Worm (Caenorhabditis elegans): ENCODE results near the gene nspe-2.

The nspe-2 gene

ce11 chrII:12619288-12619687 lies at the start of gene nspe-2:
Gene nspe-2, minus strand, starts transcription at chrII:12619388.
- TF ChIP-seq unc-39 (tag; optimal IDR thresholded peaks at IDR 0.05): no peak
- no peak for TF ChIP-seq elt-3 (tag; optimal IDR thresholded peaks at IDR 0.05)
- TF ChIP-seq zip-8 (tag; optimal IDR thresholded peaks at IDR 0.05): no peak
- TF ChIP-seq hlh-1 (tag; optimal IDR thresholded peaks at IDR 0.05): no peak
- no peak for TF ChIP-seq ham-2 (GFP tag; optimal IDR thresholded peaks at IDR 0.05)
- TF ChIP-seq M03D4.4 (tag; optimal IDR thresholded peaks at IDR 0.05): no peak
- no peak for TF ChIP-seq drap-1 (GFP tag; optimal IDR thresholded peaks at IDR 0.05)
- no peak for TF ChIP-seq tbx-8 (GFP tag; optimal IDR thresholded peaks at IDR 0.05)
- no peak for TF ChIP-seq pha-4 (tag; optimal IDR thresholded peaks at IDR 0.05)
- TF ChIP-seq ceh-83 (GFP tag; optimal IDR thresholded peaks at IDR 0.05): no peak
- TF ChIP-seq lin-32 (GFP tag; optimal IDR thresholded peaks at IDR 0.05): no peak
- no peak for TF ChIP-seq bed-3 (GFP tag; optimal IDR thresholded peaks at IDR 0.05)
- no peak for TF ChIP-seq nhr-237 (tag; optimal IDR thresholded peaks at IDR 0.05)
- TF ChIP-seq lin-13 (tag; optimal IDR thresholded peaks at IDR 0.05): no peak
- no peak for TF ChIP-seq sptf-1 (tag; optimal IDR thresholded peaks at IDR 0.05)
- no peak for TF ChIP-seq flh-1 (GFP tag; optimal IDR thresholded peaks at IDR 0.05)
- TF ChIP-seq mep-1 (tag; optimal IDR thresholded peaks at IDR 0.05): no peak
- TF ChIP-seq unc-62 (GFP tag; optimal IDR thresholded peaks at IDR 0.05): no peak

- TF ChIP-seq unc-39 (tag; optimal IDR thresholded peaks at IDR 0.05) (no peak), nhr-237 (tag; optimal IDR thresholded peaks at IDR 0.05) (no peak), elt-1 (tag; optimal IDR thresholded peaks at IDR 0.05; ENCODE audit: borderline replicate concordance, insufficient read depth) (no peak), nhr-12 (tag; optimal IDR thresholded peaks at IDR 0.05) (no peak), lin-32 (GFP tag; optimal IDR thresholded peaks at IDR 0.05) (no peak), ceh-43 (GFP tag; optimal IDR thresholded peaks at IDR 0.05) (no peak), snpc-4 (tag; optimal IDR thresholded peaks at IDR 0.05) (no peak), ham-2 (GFP tag; optimal IDR thresholded peaks at IDR 0.05) (no peak)
Observed at ce11 chrII:12668874-12669273, 49.7 kb upstream of the nspe-2 start.

- TF ChIP-seq ces-1 (GFP tag; optimal IDR thresholded peaks at IDR 0.05): peak; percentile 16
- TF ChIP-seq elt-1 (tag; optimal IDR thresholded peaks at IDR 0.05; ENCODE audit: borderline replicate concordance, insufficient read depth): no peak
Observed at ce11 chrII:12668148-12668547, 49.0 kb upstream of the nspe-2 start.

ce11 chrII:12666042-12666441 lies 46.9 kb upstream of the nspe-2 start:
- TF ChIP-seq nhr-2 (tag; optimal IDR thresholded peaks at IDR 0.05): no peak
- no peak for TF ChIP-seq unc-62 (GFP tag; optimal IDR thresholded peaks at IDR 0.05)
- TF ChIP-seq ceh-83 (GFP tag; optimal IDR thresholded peaks at IDR 0.05): no peak
- TF ChIP-seq tbx-8 (GFP tag; optimal IDR thresholded peaks at IDR 0.05): no peak

ce11 chrII:12665019-12665418 lies 45.8 kb upstream of the nspe-2 start:
- no peak for TF ChIP-seq unc-120 (tag; optimal IDR thresholded peaks at IDR 0.05; ENCODE audit: poor library complexity, severe bottlenecking)
- no peak for TF ChIP-seq M03D4.4 (tag; optimal IDR thresholded peaks at IDR 0.05)
- peak; percentile 69 for TF ChIP-seq ces-1 (GFP tag; optimal IDR thresholded peaks at IDR 0.05)
- TF ChIP-seq unc-39 (tag; optimal IDR thresholded peaks at IDR 0.05): no peak
- TF ChIP-seq sem-2 (GFP tag; optimal IDR thresholded peaks at IDR 0.05): no peak
- TF ChIP-seq lin-13 (tag; optimal IDR thresholded peaks at IDR 0.05): no peak
- TF ChIP-seq sptf-1 (tag; optimal IDR thresholded peaks at IDR 0.05): peak; percentile 16
- no peak for TF ChIP-seq ceh-39 (tag; optimal IDR thresholded peaks at IDR 0.05)
- TF ChIP-seq hlh-1 (tag; optimal IDR thresholded peaks at IDR 0.05): no peak
- no peak for TF ChIP-seq ceh-83 (GFP tag; optimal IDR thresholded peaks at IDR 0.05)
- no peak for TF ChIP-seq blmp-1 (tag; optimal IDR thresholded peaks at IDR 0.05)

ce11 chrII:12661930-12662329 lies 42.7 kb upstream of the nspe-2 start:
- no peak for TF ChIP-seq ceh-39 (tag; optimal IDR thresholded peaks at IDR 0.05)
- TF ChIP-seq nhr-2 (tag; optimal IDR thresholded peaks at IDR 0.05): no peak
- no peak for TF ChIP-seq sptf-1 (tag; optimal IDR thresholded peaks at IDR 0.05)
- TF ChIP-seq M03D4.4 (tag; optimal IDR thresholded peaks at IDR 0.05): no peak
- TF ChIP-seq ceh-43 (GFP tag; optimal IDR thresholded peaks at IDR 0.05): no peak
- no peak for TF ChIP-seq nhr-28 (tag; optimal IDR thresholded peaks at IDR 0.05)
- no peak for TF ChIP-seq lin-13 (tag; optimal IDR thresholded peaks at IDR 0.05)
- no peak for TF ChIP-seq bed-3 (GFP tag; optimal IDR thresholded peaks at IDR 0.05)
- no peak for TF ChIP-seq elt-3 (tag; optimal IDR thresholded peaks at IDR 0.05)
- no peak for TF ChIP-seq nhr-12 (tag; optimal IDR thresholded peaks at IDR 0.05)
- no peak for TF ChIP-seq sem-2 (GFP tag; optimal IDR thresholded peaks at IDR 0.05)
- no peak for TF ChIP-seq nhr-76 (tag; optimal IDR thresholded peaks at IDR 0.05)
- no peak for TF ChIP-seq hlh-1 (tag; optimal IDR thresholded peaks at IDR 0.05)
- no peak for TF ChIP-seq nhr-237 (tag; optimal IDR thresholded peaks at IDR 0.05)
